Fruit fly (Drosophila melanogaster): Measurements from ENCODE around the gene CG9281.

The CG9281 gene

dm6 chrX:15684419-15684818 lies 25.9 kb downstream of the CG9281 start:
- TF ChIP-seq psq (optimal IDR thresholded peaks at IDR 0.05) (no peak), Myc (optimal IDR thresholded peaks at IDR 0.05) (no peak), h (optimal IDR thresholded peaks at IDR 0.05) (no peak), Sin3A (optimal IDR thresholded peaks at IDR 0.05) (no peak), ttk (optimal IDR thresholded peaks at IDR 0.05) (no peak), insv (optimal IDR thresholded peaks at IDR 0.05) (no peak)

- TF ChIP-seq insv (optimal IDR thresholded peaks at IDR 0.05): no peak
- no peak for TF ChIP-seq Sin3A (optimal IDR thresholded peaks at IDR 0.05)
- TF ChIP-seq psq (optimal IDR thresholded peaks at IDR 0.05): no peak
- TF ChIP-seq h (optimal IDR thresholded peaks at IDR 0.05): no peak
- no peak for TF ChIP-seq ttk (optimal IDR thresholded peaks at IDR 0.05)
- no peak for TF ChIP-seq Myc (optimal IDR thresholded peaks at IDR 0.05)
These were observed 35.0 kb downstream of the CG9281 start, which contains the start of gene CG12708 for dm6 chrX:15675294-15675693. CG12708 (plus strand) TSS chrX:15675476.

- TF ChIP-seq insv (optimal IDR thresholded peaks at IDR 0.05) (no peak), Myc (optimal IDR thresholded peaks at IDR 0.05) (no peak), h (optimal IDR thresholded peaks at IDR 0.05) (no peak), psq (optimal IDR thresholded peaks at IDR 0.05) (no peak), Sin3A (optimal IDR thresholded peaks at IDR 0.05) (no peak), ttk (optimal IDR thresholded peaks at IDR 0.05) (no peak)
These were observed 36.0 kb downstream of the CG9281 start for dm6 chrX:15674337-15674736.

dm6 chrX:15671026-15671563 lies 39.2 kb downstream of the CG9281 start, which contains the start of gene CG15646:
CG15646 (minus strand) TSS chrX:15671029.
- no peak for TF ChIP-seq Sin3A (optimal IDR thresholded peaks at IDR 0.05)
- no peak for TF ChIP-seq psq (optimal IDR thresholded peaks at IDR 0.05)

- TF ChIP-seq h (optimal IDR thresholded peaks at IDR 0.05) (no peak), psq (optimal IDR thresholded peaks at IDR 0.05) (no peak), ttk (optimal IDR thresholded peaks at IDR 0.05) (no peak), insv (optimal IDR thresholded peaks at IDR 0.05) (no peak), Myc (optimal IDR thresholded peaks at IDR 0.05) (no peak), Sin3A (optimal IDR thresholded peaks at IDR 0.05) (no peak)
These were observed 48.1 kb downstream of the CG9281 start, which contains the start of gene CG8119 for dm6 chrX:15662285-15662684. CG8119 (plus strand) TSS chrX:15662585.
